Fruit fly (Drosophila melanogaster) whole organism, pupa: Measurements from ENCODE around the gene CG34302.

Source experiments
- CG10348 ChIP-seq: fragments of 200-800 bp; sonication (Bioruptor generic); IDR thresholded peaks from 2 replicates; pipeline ENCODE4 v1.3.6; 2022; ENCODE audit warnings: missing biosample characterization, missing genetic modification characterization
- CG12605 ChIP-seq: fragments of 200-800 bp; sonication (Bioruptor generic); IDR thresholded peaks from 2 replicates; pipeline ENCODE4 v1.3.6; 2022; ENCODE audit warnings: missing biosample characterization, missing genetic modification characterization
- CG13204 ChIP-seq: fragments of 200-800 bp; sonication (Bioruptor generic); optimal IDR thresholded peaks from 2 replicates; lab custom pipeline; 2018; ENCODE audit warnings: missing biosample characterization, mild to moderate bottlenecking, missing genetic modification characterization, moderate library complexity
- CG14655 ChIP-seq: fragments of 200-800 bp; sonication (Bioruptor generic); optimal IDR thresholded peaks from 3 replicates; lab custom pipeline; 2017; ENCODE audit warnings: mild to moderate bottlenecking, missing biosample characterization, missing genetic modification reagents, missing genetic modification characterization
- CG15710 ChIP-seq: fragments of 200-800 bp; sonication (Bioruptor generic); optimal IDR thresholded peaks from 2 replicates; lab custom pipeline; 2018; ENCODE audit warnings: missing biosample characterization, mild to moderate bottlenecking, missing genetic modification characterization, moderate library complexity
- CG17806 ChIP-seq: fragments of 200-800 bp; sonication (Bioruptor generic); optimal IDR thresholded peaks from 2 replicates; lab custom pipeline; 2018; ENCODE audit warnings: missing biosample characterization, mild to moderate bottlenecking, missing genetic modification characterization, moderate library complexity
- CG32121 ChIP-seq: fragments of 200-800 bp; sonication (Bioruptor generic); IDR thresholded peaks from 2 replicates; pipeline ENCODE4 v1.3.6; 2022; ENCODE audit warnings: missing biosample characterization, missing genetic modification characterization
- CG34367 ChIP-seq: fragments of 200-800 bp; sonication (Bioruptor generic); optimal IDR thresholded peaks from 2 replicates; lab custom pipeline; 2018; ENCODE audit warnings: missing biosample characterization, mild to moderate bottlenecking, missing genetic modification characterization
- CG4496 ChIP-seq: fragments of 200-800 bp; sonication (Bioruptor generic); IDR thresholded peaks from 3 replicates; pipeline ENCODE4 v1.3.6; 2022; ENCODE audit warnings: missing biosample characterization, missing genetic modification characterization
- CG8159 ChIP-seq: fragments of 200-800 bp; sonication (Bioruptor generic); optimal IDR thresholded peaks from 3 replicates; lab custom pipeline; 2018; ENCODE audit warnings: missing biosample characterization, mild to moderate bottlenecking, missing genetic modification characterization, moderate library complexity
- CG8301 ChIP-seq: fragments of 200-800 bp; sonication (Bioruptor generic); optimal IDR thresholded peaks from 2 replicates; lab custom pipeline; 2018; ENCODE audit warnings: missing biosample characterization, mild to moderate bottlenecking, missing genetic modification characterization
- CG9948 ChIP-seq: fragments of 200-800 bp; sonication (Bioruptor generic); optimal IDR thresholded peaks from 2 replicates; lab custom pipeline; 2018; ENCODE audit warnings: missing biosample characterization, mild to moderate bottlenecking, missing genetic modification characterization, moderate library complexity
- D1 ChIP-seq: fragments of 200-800 bp; sonication (Bioruptor generic); optimal IDR thresholded peaks from 2 replicates; lab custom pipeline; 2018; ENCODE audit warnings: missing biosample characterization, mild to moderate bottlenecking, missing genetic modification characterization, moderate library complexity
- EcR ChIP-seq: fragments of 200-800 bp; sonication (Bioruptor generic); optimal IDR thresholded peaks from 3 replicates; lab custom pipeline; 2019; ENCODE audit warnings: missing biosample characterization, missing genetic modification characterization, mild to moderate bottlenecking, moderate library complexity, missing genetic modification reagents
- Ets98B ChIP-seq: fragments of 200-800 bp; sonication (Bioruptor generic); IDR thresholded peaks from 2 replicates; pipeline ENCODE4 v1.3.6; 2022; ENCODE audit warnings: missing biosample characterization, missing genetic modification characterization
- Pif1A ChIP-seq: fragments of 200-800 bp; sonication (Bioruptor generic); optimal IDR thresholded peaks from 3 replicates; lab custom pipeline; 2016; ENCODE audit warnings: missing biosample characterization, missing genetic modification characterization
- Pif1B ChIP-seq: fragments of 200-800 bp; sonication (Bioruptor generic); optimal IDR thresholded peaks from 3 replicates; lab custom pipeline; 2016; ENCODE audit warnings: missing biosample characterization, missing genetic modification characterization
- Snoo ChIP-seq: fragments of 200-800 bp; sonication (Bioruptor generic); optimal IDR thresholded peaks from 3 replicates; lab custom pipeline; 2017; ENCODE audit warnings: missing biosample characterization, mild to moderate bottlenecking, missing genetic modification characterization, inconsistent platforms
- fd96Ca ChIP-seq: fragments of 200-800 bp; sonication (Bioruptor generic); IDR thresholded peaks from 3 replicates; pipeline ENCODE4 v1.3.6; 2022; ENCODE audit warnings: missing biosample characterization, missing genetic modification characterization
- gl ChIP-seq: fragments of 200-800 bp; sonication (Bioruptor generic); optimal IDR thresholded peaks from 2 replicates; lab custom pipeline; 2018; ENCODE audit warnings: missing biosample characterization, mild to moderate bottlenecking, missing genetic modification characterization
- rn ChIP-seq: fragments of 200-800 bp; sonication (Bioruptor generic); IDR thresholded peaks from 2 replicates; pipeline ENCODE4 v1.3.6; 2022; ENCODE audit warnings: missing biosample characterization, missing genetic modification characterization

Gene CG34302

DNA sequence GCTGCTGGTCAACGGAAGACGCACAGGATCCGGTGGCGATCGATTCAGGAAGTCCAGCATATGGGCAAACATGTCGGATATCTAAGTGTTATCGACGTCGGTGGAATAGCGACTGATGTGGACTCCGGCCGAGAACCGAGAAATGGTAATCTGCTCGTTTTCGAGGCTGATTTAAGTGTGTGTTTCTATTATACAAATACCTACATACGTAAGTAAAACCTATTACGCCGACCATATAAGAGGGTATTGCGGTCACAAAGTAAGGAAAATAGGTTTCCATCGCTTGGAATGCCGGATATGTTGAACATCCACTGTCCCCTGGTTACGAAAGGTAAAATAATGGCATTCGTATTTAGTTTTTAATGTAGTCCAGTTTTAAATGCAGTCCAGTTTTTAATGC lies 5.3 kb downstream of the CG34302 start, which contains the start of gene CG9459:
CG9459 (minus strand) TSS at position 101 of the 400 bp plus-strand sequence.
- TF ChIP-seq gl (tag; lab: Kevin White, UChicago), result no peak
- no peak for TF ChIP-seq Pif1A
- no peak for TF ChIP-seq Ets98B (GFP tag; lab: Robert Waterston, UW)
- TF ChIP-seq CG32121 (GFP tag; lab: Robert Waterston, UW), result no peak
- TF ChIP-seq CG9948, result no peak
- no peak for TF ChIP-seq CG34367
- no peak for TF ChIP-seq CG12605 (GFP tag; lab: Robert Waterston, UW)
- TF ChIP-seq CG10348 (GFP tag; lab: Robert Waterston, UW), result no peak

DNA sequence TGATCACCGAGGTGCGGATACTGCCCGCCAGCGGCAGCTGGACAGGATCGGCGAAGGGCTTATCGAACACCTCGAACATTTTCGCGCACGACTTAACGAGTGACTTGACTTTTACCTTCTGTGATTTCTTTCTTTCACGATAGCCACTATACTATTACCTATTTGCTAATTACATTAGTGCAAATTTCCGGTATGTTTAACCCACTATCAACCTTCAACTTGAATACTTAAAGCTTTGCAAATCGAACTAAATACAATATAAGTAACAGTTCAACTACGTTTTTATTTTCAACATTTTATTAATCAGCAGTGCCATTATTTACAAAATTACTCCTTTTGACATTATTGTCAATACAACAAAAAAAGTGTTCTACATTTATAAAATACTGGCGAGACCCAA lies 6.7 kb downstream of the CG34302 start, which contains the start of gene CG16904:
CG16904 (minus strand) TSS at position 101 of the 400 bp plus-strand sequence.
- no peak for TF ChIP-seq CG8159 (tag; lab: Kevin White, UChicago)
- no peak for TF ChIP-seq CG9948
- no peak for TF ChIP-seq rn (GFP tag; lab: Robert Waterston, UW)
- TF ChIP-seq CG12605 (GFP tag; lab: Robert Waterston, UW), result no peak
- no peak for TF ChIP-seq CG32121 (GFP tag; lab: Robert Waterston, UW)
- TF ChIP-seq CG13204, result no peak
- no peak for TF ChIP-seq Ets98B (GFP tag; lab: Robert Waterston, UW)
- no peak for TF ChIP-seq Pif1B (GFP tag; lab: Kevin White, UChicago)
- no peak for TF ChIP-seq gl (tag; lab: Kevin White, UChicago)
- TF ChIP-seq D1 (tag; lab: Kevin White, UChicago), result no peak
- TF ChIP-seq CG10348 (GFP tag; lab: Robert Waterston, UW), result no peak
- no peak for TF ChIP-seq CG34367
- no peak for TF ChIP-seq EcR (GFP tag; lab: Kevin White, UChicago)
- no peak for TF ChIP-seq CG17806 (tag; lab: Kevin White, UChicago)
- TF ChIP-seq CG15710 (tag; lab: Kevin White, UChicago), result no peak
- no peak for TF ChIP-seq CG4496
- TF ChIP-seq CG14655 (GFP tag; lab: Kevin White, UChicago), result no peak
- no peak for TF ChIP-seq fd96Ca

DNA sequence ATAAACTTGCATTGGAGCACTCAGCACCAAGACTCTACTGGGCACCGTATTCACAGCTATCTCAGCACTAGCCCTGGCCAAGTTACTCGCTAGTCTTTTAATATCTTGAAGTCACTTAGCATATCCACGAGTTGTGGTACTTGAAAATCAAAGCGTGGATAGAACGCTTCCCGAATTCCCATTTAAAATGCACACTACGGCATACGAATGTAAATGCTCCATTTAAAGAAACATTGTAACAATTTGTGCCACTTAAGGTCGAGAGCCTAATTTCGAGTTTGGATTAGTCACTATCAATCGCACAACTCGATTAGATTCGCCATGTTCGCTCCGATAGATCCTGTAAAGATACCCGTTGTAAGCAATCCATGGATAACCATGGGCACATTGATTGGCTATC lies 9.8 kb downstream of the CG34302 start, which contains the start of gene eloF:
eloF (plus strand) TSS at position 301 of the 400 bp plus-strand sequence.
- TF ChIP-seq D1 (tag; lab: Kevin White, UChicago) (no peak), CG9948 (no peak), CG13204 (no peak), CG17806 (tag; lab: Kevin White, UChicago) (no peak), Ets98B (GFP tag; lab: Robert Waterston, UW) (no peak), rn (GFP tag; lab: Robert Waterston, UW) (no peak), Pif1B (GFP tag; lab: Kevin White, UChicago) (no peak), CG8301 (no peak)

DNA sequence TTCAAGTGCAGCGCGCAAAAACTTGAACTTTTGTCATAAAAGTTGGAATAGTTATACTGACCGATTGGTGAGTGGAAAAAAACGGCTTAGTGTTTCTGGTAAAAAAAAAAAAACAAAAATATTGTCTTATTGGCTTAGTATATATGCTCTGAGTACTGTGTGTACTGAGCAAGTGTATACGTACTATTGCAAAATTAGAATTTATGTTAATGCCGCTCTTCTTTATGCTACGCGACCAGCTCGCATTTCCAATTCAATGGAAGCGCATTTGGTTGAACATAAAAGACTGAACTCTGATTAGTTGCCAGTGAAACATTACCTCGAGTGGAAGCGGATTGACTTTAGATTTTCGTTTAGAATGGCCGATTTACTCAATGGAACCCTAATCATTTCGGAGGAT lies 11.2 kb downstream of the CG34302 start, which contains the start of gene CG8534:
CG8534 (plus strand) TSS at position 301 of the 400 bp plus-strand sequence.
- no peak for TF ChIP-seq Pif1A
- no peak for TF ChIP-seq Ets98B (GFP tag; lab: Robert Waterston, UW)
- no peak for TF ChIP-seq CG17806 (tag; lab: Kevin White, UChicago)
- TF ChIP-seq CG9948, result no peak
- TF ChIP-seq gl (tag; lab: Kevin White, UChicago), result no peak
- no peak for TF ChIP-seq EcR (GFP tag; lab: Kevin White, UChicago)
- TF ChIP-seq Pif1B (GFP tag; lab: Kevin White, UChicago), result no peak
- no peak for TF ChIP-seq CG15710 (tag; lab: Kevin White, UChicago)
- no peak for TF ChIP-seq CG12605 (GFP tag; lab: Robert Waterston, UW)
- no peak for TF ChIP-seq rn (GFP tag; lab: Robert Waterston, UW)
- TF ChIP-seq, all 21 proteins: peak for 0

DNA sequence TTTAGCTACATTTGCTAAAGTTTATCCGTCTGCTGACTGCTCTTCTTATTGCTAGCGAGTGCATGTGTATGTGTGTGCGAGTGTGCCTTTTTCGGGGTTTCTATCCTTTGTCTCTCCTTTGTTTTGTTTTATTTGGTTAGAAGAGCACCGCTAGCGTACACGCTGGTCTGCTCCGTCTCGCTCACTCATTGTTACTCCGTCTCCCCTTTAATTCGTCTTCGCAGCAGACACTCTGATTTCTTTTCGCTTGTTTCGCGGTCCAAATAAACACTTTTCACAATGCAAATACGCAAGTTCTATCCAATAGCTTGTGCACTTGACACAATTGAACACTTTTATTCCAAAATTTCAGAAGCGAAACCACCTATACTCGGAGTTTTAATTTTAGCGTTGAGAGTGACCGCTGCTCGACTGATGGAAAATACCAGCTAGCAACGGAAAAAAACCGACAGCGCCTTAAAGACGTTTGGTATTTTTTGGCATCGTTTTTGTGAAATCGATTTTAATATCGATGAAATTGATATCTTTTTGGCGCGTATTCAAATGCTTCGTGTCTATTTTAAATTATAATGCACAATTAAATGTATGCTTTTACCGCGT lies 14.6 kb downstream of the CG34302 start, which contains the start of gene FBXO11:
FBXO11 (minus strand) TSS at position 423 of the 600 bp plus-strand sequence.
- TF ChIP-seq Pif1A (no peak), Pif1B (GFP tag; lab: Kevin White, UChicago) (no peak), CG14655 (GFP tag; lab: Kevin White, UChicago) (no peak), CG8159 (tag; lab: Kevin White, UChicago) (peak; percentile 43), Snoo (peak; percentile 62), CG4496 (peak; percentile 83; the same call in 2 of the 3 replicates), rn (GFP tag; lab: Robert Waterston, UW) (peak; percentile 55; the same call in 1 of the 2 replicates), Ets98B (GFP tag; lab: Robert Waterston, UW) (peak; percentile 57), gl (tag; lab: Kevin White, UChicago) (peak; percentile 88), CG13204 (no peak), CG32121 (GFP tag; lab: Robert Waterston, UW) (peak; percentile 83), EcR (GFP tag; lab: Kevin White, UChicago) (peak; percentile 76), D1 (tag; lab: Kevin White, UChicago) (no peak), CG34367 (peak; percentile 75), CG15710 (tag; lab: Kevin White, UChicago) (no peak), fd96Ca (peak; percentile 72; the same call in 2 of the 3 replicates), CG12605 (GFP tag; lab: Robert Waterston, UW) (peak; percentile 65), CG8301 (no peak), CG17806 (tag; lab: Kevin White, UChicago) (peak; percentile 47)
